Worm (Caenorhabditis elegans) whole organism, L2 larva: ENCODE measurements around the gene nspg-6.
A peak's percentile ranks its signal among the peaks of the same experiment; 100 is the strongest.

Source experiments
- C34F6.9 ChIP-seq: fragments of 150-350 bp; optimal IDR thresholded peaks from 2 replicates; lab custom pipeline; 2014; ENCODE audit warnings: missing biosample characterization, missing genetic modification characterization
- R02D3.7 ChIP-seq: fragments of 150-350 bp; optimal IDR thresholded peaks from 2 replicates; lab custom pipeline; 2014; ENCODE audit warnings: missing biosample characterization, missing genetic modification characterization
- Y55F3AM.14 ChIP-seq: fragments of 200-800 bp; sonication (Bioruptor generic); optimal IDR thresholded peaks from 2 replicates; lab custom pipeline; 2018; ENCODE audit warnings: mild to moderate bottlenecking, missing genetic modification characterization, missing compliant biosample characterization
- ZK546.5 ChIP-seq: sonication (generic microtip); optimal IDR thresholded peaks from 2 replicates; lab custom pipeline; 2017; ENCODE audit warnings: missing biosample characterization, missing genetic modification characterization
- alr-1 ChIP-seq: fragments of 150-350 bp; optimal IDR thresholded peaks from 2 replicates; lab custom pipeline; 2014; ENCODE audit warnings: missing biosample characterization, missing genetic modification characterization
- aly-2 ChIP-seq: fragments of 150-350 bp; optimal IDR thresholded peaks from 2 replicates; lab custom pipeline; 2014; ENCODE audit warnings: missing biosample characterization, missing genetic modification characterization
- ama-1 ChIP-seq: fragments of 150-350 bp; optimal IDR thresholded peaks from 2 replicates; lab custom pipeline; 2018; ENCODE audit warnings: inconsistent platforms
- blmp-1 ChIP-seq: sonication (generic microtip); optimal IDR thresholded peaks from 2 replicates; lab custom pipeline; 2017; ENCODE audit warnings: missing genetic modification characterization, mild to moderate bottlenecking, missing compliant biosample characterization, antibody characterized with exemption, moderate library complexity; ENCODE audit not compliant: insufficient read depth
- ceh-16 ChIP-seq: fragments of 150-350 bp; optimal IDR thresholded peaks from 2 replicates; lab custom pipeline; 2014; ENCODE audit warnings: missing biosample characterization, missing genetic modification characterization
- ceh-82 ChIP-seq: fragments of 150-350 bp; optimal IDR thresholded peaks from 2 replicates; lab custom pipeline; 2014; ENCODE audit warnings: missing biosample characterization, missing genetic modification characterization
- crh-2 ChIP-seq: sonication (generic microtip); optimal IDR thresholded peaks from 2 replicates; lab custom pipeline; 2017; ENCODE audit warnings: missing biosample characterization, missing genetic modification characterization
- dmd-4 ChIP-seq: sonication (generic microtip); optimal IDR thresholded peaks from 2 replicates; lab custom pipeline; 2017; ENCODE audit warnings: missing biosample characterization, missing genetic modification characterization
- egl-27 ChIP-seq: sonication (generic microtip); optimal IDR thresholded peaks from 3 replicates; lab custom pipeline; 2017; ENCODE audit warnings: missing biosample characterization, missing genetic modification reagents, missing genetic modification characterization
- elt-3 ChIP-seq: sonication (generic microtip); optimal IDR thresholded peaks from 2 replicates; lab custom pipeline; 2017; ENCODE audit warnings: missing biosample characterization, missing genetic modification characterization
- gmeb-1 ChIP-seq: fragments of 150-350 bp; optimal IDR thresholded peaks from 2 replicates; lab custom pipeline; 2014; ENCODE audit warnings: missing biosample characterization, missing genetic modification characterization
- lin-11 ChIP-seq: fragments of 150-350 bp; sonication (generic microtip); optimal IDR thresholded peaks from 2 replicates; lab custom pipeline; 2014; ENCODE audit warnings: missing biosample characterization, missing genetic modification characterization, inconsistent platforms, mixed read lengths
- lin-13 ChIP-seq: fragments of 150-350 bp; optimal IDR thresholded peaks from 2 replicates; lab custom pipeline; 2014; ENCODE audit warnings: missing biosample characterization, missing genetic modification reagents, missing genetic modification characterization
- lin-39 ChIP-seq: fragments of 150-350 bp; optimal IDR thresholded peaks from 2 replicates; lab custom pipeline; 2014; ENCODE audit warnings: missing biosample characterization, missing genetic modification reagents, missing genetic modification characterization
- lsy-2 ChIP-seq, 2 experiments: fragments of 150-350 bp in 1 of 2; sonication (generic microtip) in 1 of 2; optimal IDR thresholded peaks; 2 replicates each; lab custom pipeline; 2014 to 2017; ENCODE audit warnings: missing biosample characterization in 2 of 2, missing genetic modification characterization in 2 of 2
- mab-5 ChIP-seq: fragments of 150-350 bp; optimal IDR thresholded peaks from 2 replicates; lab custom pipeline; 2014; ENCODE audit warnings: missing biosample characterization, missing genetic modification characterization
- mbf-1 ChIP-seq: sonication (generic microtip); optimal IDR thresholded peaks from 2 replicates; lab custom pipeline; 2017; ENCODE audit warnings: missing biosample characterization, missing genetic modification characterization
- mdl-1 ChIP-seq, 2 experiments: fragments of 150-350 bp in 1 of 2; sonication (generic microtip) in 1 of 2; optimal IDR thresholded peaks; 2 replicates each; lab custom pipeline; 2017; ENCODE audit warnings: missing biosample characterization in 2 of 2, missing genetic modification characterization in 2 of 2
- nhr-10 ChIP-seq: sonication (generic microtip); optimal IDR thresholded peaks from 2 replicates; lab custom pipeline; 2017; ENCODE audit warnings: missing biosample characterization, missing genetic modification characterization
- nhr-11 ChIP-seq: fragments of 150-350 bp; optimal IDR thresholded peaks from 2 replicates; lab custom pipeline; 2014; ENCODE audit warnings: missing biosample characterization, missing genetic modification characterization
- nhr-25 ChIP-seq: fragments of 150-350 bp; sonication (generic microtip); optimal IDR thresholded peaks from 3 replicates; lab custom pipeline; 2014; ENCODE audit warnings: missing biosample characterization, missing genetic modification characterization
- nhr-77 ChIP-seq: fragments of 150-350 bp; optimal IDR thresholded peaks from 2 replicates; lab custom pipeline; 2014; ENCODE audit warnings: missing biosample characterization, missing genetic modification characterization
- peb-1 ChIP-seq: fragments of 150-350 bp; optimal IDR thresholded peaks from 2 replicates; lab custom pipeline; 2014; ENCODE audit warnings: missing biosample characterization, missing genetic modification characterization
- sem-4 ChIP-seq: fragments of 150-350 bp; optimal IDR thresholded peaks from 2 replicates; lab custom pipeline; 2014; ENCODE audit warnings: missing biosample characterization, missing genetic modification reagents, missing genetic modification characterization
- skn-1 ChIP-seq: sonication (generic microtip); optimal IDR thresholded peaks from 2 replicates; lab custom pipeline; 2017; ENCODE audit warnings: missing biosample characterization, missing genetic modification characterization
- sma-3 ChIP-seq: sonication (generic microtip); optimal IDR thresholded peaks from 2 replicates; lab custom pipeline; 2016; ENCODE audit warnings: missing genetic modification reagents, missing genetic modification characterization, missing compliant biosample characterization
- sma-9 ChIP-seq, 2 experiments: fragments of 150-350 bp in 1 of 2; sonication (generic microtip) in 1 of 2; optimal IDR thresholded peaks; 2 replicates each; lab custom pipeline; 2014 to 2016; ENCODE audit warnings: missing genetic modification characterization in 2 of 2, mild to moderate bottlenecking in 1 of 2, missing biosample characterization in 1 of 2, missing compliant biosample characterization in 1 of 2, missing genetic modification reagents in 1 of 2, moderate library complexity in 1 of 2
- snpc-4 ChIP-seq: fragments of 150-350 bp; optimal IDR thresholded peaks from 2 replicates; lab custom pipeline; 2014; ENCODE audit warnings: missing biosample characterization, missing genetic modification characterization
- unc-39 ChIP-seq: fragments of 150-350 bp; optimal IDR thresholded peaks from 2 replicates; lab custom pipeline; 2014; ENCODE audit warnings: missing biosample characterization, missing genetic modification characterization
- unc-55 ChIP-seq: fragments of 150-350 bp; sonication (generic microtip); optimal IDR thresholded peaks from 3 replicates; lab custom pipeline; 2014; ENCODE audit warnings: missing biosample characterization, missing genetic modification reagents, missing genetic modification characterization
- zag-1 ChIP-seq: fragments of 150-350 bp; optimal IDR thresholded peaks from 2 replicates; lab custom pipeline; 2014; ENCODE audit warnings: missing biosample characterization, missing genetic modification characterization
- ztf-1 ChIP-seq: fragments of 200-800 bp; sonication (Bioruptor generic); conservative IDR thresholded peaks from 2 replicates; pipeline ENCODE4 v1.3.6; 2022; ENCODE audit warnings: missing genetic modification characterization, missing compliant biosample characterization
- ztf-4 ChIP-seq: fragments of 150-350 bp; optimal IDR thresholded peaks from 2 replicates; lab custom pipeline; 2014; ENCODE audit warnings: missing biosample characterization, missing genetic modification characterization

The nspg-6 gene

ce11 chrIII:7347049-7347448 is 32.3 kb upstream of the nspg-6 start, which contains the start of gene F08F8.7:
F08F8.7 (minus strand) TSS chrIII:7347149.
- no peak for TF ChIP-seq sem-4
- no peak for TF ChIP-seq gmeb-1 (tag; lab: Kevin White, UChicago)

ce11 chrIII:7343389-7343788 is 28.6 kb upstream of the nspg-6 start, which contains the start of gene F08F8.6:
F08F8.6 (plus strand) TSS chrIII:7343689.
- no peak for TF ChIP-seq lsy-2 (tag; optimal IDR thresholded peaks at IDR 0.05; lab: Kevin White, UChicago)
- no peak for TF ChIP-seq dmd-4
- no peak for TF ChIP-seq ZK546.5
- no peak for TF ChIP-seq ztf-4 (tag; lab: Kevin White, UChicago)
- TF ChIP-seq mab-5 (tag; lab: Kevin White, UChicago): no peak
- no peak for TF ChIP-seq nhr-10 (tag; lab: Kevin White, UChicago)
- no peak for TF ChIP-seq ceh-16 (tag; lab: Kevin White, UChicago)
- no peak for TF ChIP-seq gmeb-1 (tag; lab: Kevin White, UChicago)
- no peak for TF ChIP-seq nhr-25 (tag; lab: Kevin White, UChicago)
- no peak for TF ChIP-seq sma-3 (GFP tag; lab: Kevin White, UChicago)
- no peak for TF ChIP-seq ama-1 (lab: Kevin White, UChicago)
- no peak for TF ChIP-seq peb-1 (tag; lab: Kevin White, UChicago)
- no peak for TF ChIP-seq sem-4
- TF ChIP-seq snpc-4 (tag; lab: Kevin White, UChicago): no peak
- TF ChIP-seq skn-1 (tag; lab: Kevin White, UChicago): no peak
- no peak for TF ChIP-seq ceh-82
- no peak for TF ChIP-seq egl-27 (tag; lab: Kevin White, UChicago)
- TF ChIP-seq unc-39 (tag; lab: Kevin White, UChicago): no peak

- TF ChIP-seq Y55F3AM.14 (GFP tag; lab: Kevin White, UChicago) (no peak), alr-1 (tag; lab: Kevin White, UChicago) (no peak), lsy-2 (tag; optimal IDR thresholded peaks at IDR 0.05; lab: Kevin White, UChicago) (no peak), peb-1 (tag; lab: Kevin White, UChicago) (no peak), crh-2 (tag; lab: Kevin White, UChicago) (no peak), mab-5 (tag; lab: Kevin White, UChicago) (no peak), sma-9 (GFP tag; optimal IDR thresholded peaks at IDR 0.05; lab: Kevin White, UChicago) (no peak), sma-9 (tag; optimal IDR thresholded peaks at IDR 0.05; lab: Kevin White, UChicago) (no peak), lin-13 (GFP tag; lab: Kevin White, UChicago) (no peak), mbf-1 (tag; lab: Kevin White, UChicago) (no peak), aly-2 (tag; lab: Kevin White, UChicago) (no peak), sem-4 (no peak), unc-55 (GFP tag; lab: Kevin White, UChicago) (no peak), ama-1 (lab: Kevin White, UChicago) (no peak)
These were observed 24.4 kb upstream of the nspg-6 start for ce11 chrIII:7339138-7339537.

ce11 chrIII:7338693-7339092 is 23.9 kb upstream of the nspg-6 start, which contains the start of gene kap-1:
kap-1 (plus strand) TSS chrIII:7338835.
- TF ChIP-seq lsy-2 (tag; optimal IDR thresholded peaks at IDR 0.05; lab: Kevin White, UChicago) (peak in 1 of 2 experiments; percentile 48), C34F6.9 (tag; lab: Kevin White, UChicago) (peak; percentile 15), snpc-4 (tag; lab: Kevin White, UChicago) (no peak), unc-39 (tag; lab: Kevin White, UChicago) (no peak), ama-1 (lab: Kevin White, UChicago) (peak; percentile 1), ztf-4 (tag; lab: Kevin White, UChicago) (no peak), sem-4 (no peak), egl-27 (tag; lab: Kevin White, UChicago) (peak; percentile 6), lin-39 (tag; lab: Kevin White, UChicago) (no peak), crh-2 (tag; lab: Kevin White, UChicago) (no peak)

ce11 chrIII:7338009-7338408 is 23.2 kb upstream of the nspg-6 start:
- TF ChIP-seq zag-1 (tag; lab: Kevin White, UChicago): no peak
- no peak for TF ChIP-seq nhr-10 (tag; lab: Kevin White, UChicago)
- TF ChIP-seq peb-1 (tag; lab: Kevin White, UChicago): no peak
- no peak for TF ChIP-seq dmd-4
- no peak for TF ChIP-seq mdl-1 (tag; optimal IDR thresholded peaks at IDR 0.05; lab: Kevin White, UChicago)
- TF ChIP-seq lin-11 (tag; lab: Kevin White, UChicago): no peak
- no peak for TF ChIP-seq nhr-11
- no peak for TF ChIP-seq alr-1 (tag; lab: Kevin White, UChicago)
- TF ChIP-seq skn-1 (tag; lab: Kevin White, UChicago): no peak
- TF ChIP-seq R02D3.7 (tag; lab: Kevin White, UChicago): no peak
- TF ChIP-seq lsy-2 (tag; optimal IDR thresholded peaks at IDR 0.05; lab: Kevin White, UChicago): no peak
- TF ChIP-seq nhr-77: no peak
- TF ChIP-seq elt-3: no peak
- no peak for TF ChIP-seq nhr-25 (tag; lab: Kevin White, UChicago)
- no peak for TF ChIP-seq mbf-1 (tag; lab: Kevin White, UChicago)
- TF ChIP-seq egl-27 (tag; lab: Kevin White, UChicago): no peak
- TF ChIP-seq ztf-4 (tag; lab: Kevin White, UChicago): no peak
- no peak for TF ChIP-seq ztf-1 (GFP tag; lab: Robert Waterston, UW)
- no peak for TF ChIP-seq lin-13 (GFP tag; lab: Kevin White, UChicago)
- TF ChIP-seq blmp-1 (tag; lab: Kevin White, UChicago): no peak
